Worm (Caenorhabditis elegans) whole organism, young adult: ENCODE measurements around the gene cfp-1.

ENCODE experiments used
- B0019.2 ChIP-seq: fragments of 200-800 bp; sonication (Bioruptor generic); conservative IDR thresholded peaks from 2 replicates; pipeline ENCODE4 v1.3.6; 2022; ENCODE audit warnings: missing genetic modification reagents, missing genetic modification characterization, missing compliant biosample characterization
- B0035.1 ChIP-seq: sonication (generic microtip); optimal IDR thresholded peaks from 2 replicates; lab custom pipeline; 2016; ENCODE audit warnings: missing genetic modification characterization, mild to moderate bottlenecking, missing compliant biosample characterization, missing genotype, missing genetic modification reagents
- C06A6.2 ChIP-seq: fragments of 200-800 bp; sonication (Bioruptor generic); conservative IDR thresholded peaks from 2 replicates; pipeline ENCODE4 v1.3.6; 2022; ENCODE audit warnings: missing genetic modification characterization, missing compliant biosample characterization
- D2030.7 ChIP-seq: fragments of 200-800 bp; sonication (Bioruptor generic); IDR thresholded peaks from 2 replicates; pipeline ENCODE4 v1.3.6; 2022; ENCODE audit warnings: missing genetic modification reagents, missing genetic modification characterization, missing compliant biosample characterization
- F49E8.2 ChIP-seq: sonication (generic microtip); optimal IDR thresholded peaks from 3 replicates; lab custom pipeline; 2017; ENCODE audit warnings: missing genetic modification characterization, mild to moderate bottlenecking, missing compliant biosample characterization, antibody characterized with exemption, moderate library complexity; ENCODE audit not compliant: insufficient read depth
- Y53G8AR.9 ChIP-seq: fragments of 200-800 bp; sonication (Bioruptor generic); conservative IDR thresholded peaks from 2 replicates; pipeline ENCODE4 v1.3.6; 2022; ENCODE audit warnings: missing genetic modification reagents, missing genetic modification characterization, missing compliant biosample characterization
- Y79H2A.3 ChIP-seq: fragments of 200-800 bp; sonication (Bioruptor generic); conservative IDR thresholded peaks from 2 replicates; pipeline ENCODE4 v1.3.6; 2022; ENCODE audit warnings: missing genetic modification reagents, missing genetic modification characterization, missing compliant biosample characterization
- ZK185.1 ChIP-seq: sonication (generic microtip); optimal IDR thresholded peaks from 2 replicates; lab custom pipeline; 2016; ENCODE audit warnings: mild to moderate bottlenecking, missing genetic modification characterization, missing compliant biosample characterization; ENCODE audit not compliant: poor library complexity, severe bottlenecking
- aptf-3 ChIP-seq: fragments of 200-800 bp; sonication (Bioruptor generic); IDR thresholded peaks from 2 replicates; pipeline ENCODE4 v1.3.6; 2022; ENCODE audit warnings: missing genetic modification characterization, missing compliant biosample characterization
- atf-7 ChIP-seq: sonication (generic microtip); optimal IDR thresholded peaks from 2 replicates; lab custom pipeline; 2017; ENCODE audit warnings: mild to moderate bottlenecking, missing genetic modification characterization, missing compliant biosample characterization
- attf-6 ChIP-seq: fragments of 200-800 bp; sonication (Bioruptor generic); IDR thresholded peaks from 2 replicates; pipeline ENCODE4 v1.3.6; 2022; ENCODE audit warnings: missing genetic modification reagents, missing genetic modification characterization, missing compliant biosample characterization
- ccch-3 ChIP-seq: fragments of 200-800 bp; sonication (Bioruptor generic); optimal IDR thresholded peaks from 2 replicates; lab custom pipeline; 2018; ENCODE audit warnings: mild to moderate bottlenecking, missing genetic modification characterization, missing compliant biosample characterization
- cebp-2 ChIP-seq: fragments of 200-800 bp; sonication (Bioruptor generic); IDR thresholded peaks from 2 replicates; pipeline ENCODE4 v1.3.6; 2022; ENCODE audit warnings: missing genetic modification characterization, missing compliant biosample characterization
- ceh-40 ChIP-seq: fragments of 200-800 bp; sonication (Bioruptor generic); IDR thresholded peaks from 2 replicates; pipeline ENCODE4 v1.3.6; 2022; ENCODE audit warnings: missing genetic modification characterization, missing compliant biosample characterization
- ceh-79 ChIP-seq: sonication (generic microtip); optimal IDR thresholded peaks from 2 replicates; lab custom pipeline; 2017; ENCODE audit warnings: mild to moderate bottlenecking, missing genetic modification characterization, missing compliant biosample characterization
- dpff-1 ChIP-seq: sonication (generic microtip); optimal IDR thresholded peaks from 2 replicates; lab custom pipeline; 2017; ENCODE audit warnings: mild to moderate bottlenecking, missing genetic modification characterization, missing compliant biosample characterization
- fkh-3 ChIP-seq: sonication (generic microtip); optimal IDR thresholded peaks from 2 replicates; lab custom pipeline; 2016; ENCODE audit warnings: mild to moderate bottlenecking, missing genetic modification characterization, missing compliant biosample characterization
- hlh-12 ChIP-seq: sonication (generic microtip); optimal IDR thresholded peaks from 2 replicates; lab custom pipeline; 2016; ENCODE audit warnings: missing genetic modification characterization, missing compliant biosample characterization
- hmg-20 ChIP-seq: fragments of 200-800 bp; sonication (Bioruptor generic); IDR thresholded peaks from 2 replicates; pipeline ENCODE4 v1.3.6; 2022; ENCODE audit warnings: missing genetic modification reagents, missing genetic modification characterization, missing compliant biosample characterization
- hrde-1 ChIP-seq: sonication (generic microtip); optimal IDR thresholded peaks from 2 replicates; lab custom pipeline; 2016; ENCODE audit warnings: missing genetic modification characterization, mild to moderate bottlenecking, missing compliant biosample characterization, moderate library complexity, missing genotype, missing genetic modification reagents, borderline replicate concordance
- lag-1 ChIP-seq: fragments of 200-800 bp; sonication (Bioruptor generic); IDR thresholded peaks from 2 replicates; pipeline ENCODE4 v1.3.6; 2022; ENCODE audit warnings: missing genetic modification reagents, missing genetic modification characterization, missing compliant biosample characterization
- let-526 ChIP-seq: fragments of 200-800 bp; sonication (Bioruptor generic); IDR thresholded peaks from 2 replicates; pipeline ENCODE4 v1.3.6; 2022; ENCODE audit warnings: missing genetic modification reagents, missing genetic modification characterization, missing compliant biosample characterization
- lin-26 ChIP-seq: fragments of 200-800 bp; sonication (Bioruptor generic); IDR thresholded peaks from 2 replicates; pipeline ENCODE4 v1.3.6; 2022; ENCODE audit warnings: missing genetic modification reagents, missing genetic modification characterization, missing compliant biosample characterization
- lin-54 ChIP-seq: fragments of 200-800 bp; sonication (Bioruptor generic); optimal IDR thresholded peaks from 2 replicates; lab custom pipeline; 2018; ENCODE audit warnings: mild to moderate bottlenecking, missing genetic modification characterization, missing compliant biosample characterization
- madf-3 ChIP-seq: fragments of 200-800 bp; sonication (Bioruptor generic); IDR thresholded peaks from 2 replicates; pipeline ENCODE4 v1.3.6; 2022; ENCODE audit warnings: missing genetic modification reagents, missing genetic modification characterization, missing compliant biosample characterization
- madf-6 ChIP-seq: fragments of 200-800 bp; sonication (Bioruptor generic); IDR thresholded peaks from 2 replicates; pipeline ENCODE4 v1.3.6; 2022; ENCODE audit warnings: missing genetic modification reagents, missing genetic modification characterization, missing compliant biosample characterization
- mel-28 ChIP-seq: sonication (generic microtip); optimal IDR thresholded peaks from 2 replicates; lab custom pipeline; 2016; ENCODE audit warnings: borderline replicate concordance, mild to moderate bottlenecking, missing genetic modification characterization, missing compliant biosample characterization
- mes-4 ChIP-seq: sonication (generic microtip); optimal IDR thresholded peaks from 2 replicates; lab custom pipeline; 2016; ENCODE audit warnings: missing genotype, missing genetic modification characterization, missing compliant biosample characterization
- nfya-1 ChIP-seq: sonication (generic microtip); optimal IDR thresholded peaks from 2 replicates; lab custom pipeline; 2017; ENCODE audit warnings: antibody characterized with exemption, missing compliant biosample characterization, missing genetic modification characterization, borderline replicate concordance; ENCODE audit not compliant: insufficient read depth
- nfya-2 ChIP-seq: fragments of 200-800 bp; sonication (Bioruptor generic); IDR thresholded peaks from 2 replicates; pipeline ENCODE4 v1.3.6; 2022; ENCODE audit warnings: missing genetic modification reagents, missing genetic modification characterization, missing compliant biosample characterization
- nhr-27 ChIP-seq: fragments of 200-800 bp; sonication (Bioruptor generic); optimal IDR thresholded peaks from 2 replicates; lab custom pipeline; 2018; ENCODE audit warnings: mild to moderate bottlenecking, missing genetic modification characterization, moderate library complexity, missing compliant biosample characterization
- nhr-90 ChIP-seq: sonication (generic microtip); optimal IDR thresholded peaks from 2 replicates; lab custom pipeline; 2016; ENCODE audit warnings: missing genotype, mild to moderate bottlenecking, missing genetic modification characterization, missing compliant biosample characterization
- pbrm-1 ChIP-seq: fragments of 200-800 bp; sonication (Bioruptor generic); IDR thresholded peaks from 2 replicates; pipeline ENCODE4 v1.3.6; 2022; ENCODE audit warnings: missing genetic modification reagents, missing genetic modification characterization, missing compliant biosample characterization
- pha-4 ChIP-seq: fragments of 150-350 bp; sonication (generic microtip); optimal IDR thresholded peaks from 2 replicates; lab custom pipeline; 2014; ENCODE audit warnings: missing biosample characterization, missing genetic modification reagents, missing genetic modification characterization
- rcor-1 ChIP-seq: fragments of 200-800 bp; sonication (Bioruptor generic); IDR thresholded peaks from 2 replicates; pipeline ENCODE4 v1.3.6; 2022; ENCODE audit warnings: missing genetic modification reagents, missing genetic modification characterization, missing compliant biosample characterization
- snpc-1.1 ChIP-seq: sonication (generic microtip); optimal IDR thresholded peaks from 2 replicates; lab custom pipeline; 2017; ENCODE audit warnings: missing genetic modification characterization, mild to moderate bottlenecking, missing compliant biosample characterization, antibody characterized with exemption, moderate library complexity, missing genotype, missing genetic modification reagents; ENCODE audit not compliant: insufficient read depth
- snpc-4 ChIP-seq, 5 experiments: fragments of 150-350 bp in 1 of 5; sonication (generic microtip) in 4 of 5; optimal IDR thresholded peaks; 2 replicates each; lab custom pipeline; 2014 to 2018; ENCODE audit warnings: missing genetic modification characterization in 5 of 5, missing biosample characterization in 3 of 5, antibody characterized with exemption in 2 of 5, mild to moderate bottlenecking in 2 of 5, missing compliant biosample characterization in 2 of 5, missing genotype in 2 of 5, moderate library complexity in 2 of 5, missing genetic modification reagents in 1 of 5
- somi-1 ChIP-seq: fragments of 200-800 bp; sonication (Bioruptor generic); optimal IDR thresholded peaks from 2 replicates; lab custom pipeline; 2018; ENCODE audit warnings: mild to moderate bottlenecking, missing genetic modification characterization, missing compliant biosample characterization
- tbp1 ChIP-seq: fragments of 200-800 bp; sonication (Bioruptor generic); optimal IDR thresholded peaks from 2 replicates; lab custom pipeline; 2018; ENCODE audit warnings: mild to moderate bottlenecking, missing genetic modification characterization, missing compliant biosample characterization
- tlf-1 ChIP-seq: fragments of 200-800 bp; sonication (Bioruptor generic); optimal IDR thresholded peaks from 2 replicates; lab custom pipeline; 2018; ENCODE audit warnings: mild to moderate bottlenecking, missing genetic modification characterization, missing compliant biosample characterization
- unc-62 ChIP-seq: fragments of 150-350 bp; optimal IDR thresholded peaks from 2 replicates; lab custom pipeline; 2014; ENCODE audit warnings: missing biosample characterization, missing genetic modification reagents, missing genetic modification characterization
- xnd-1 ChIP-seq: sonication (generic microtip); optimal IDR thresholded peaks from 2 replicates; lab custom pipeline; 2016; ENCODE audit warnings: missing genotype, missing genetic modification reagents, missing genetic modification characterization, missing compliant biosample characterization
- zfh-2 ChIP-seq: fragments of 200-800 bp; sonication (Bioruptor generic); conservative IDR thresholded peaks from 2 replicates; pipeline ENCODE4 v1.3.6; 2022; ENCODE audit warnings: missing genetic modification reagents, missing genetic modification characterization, missing compliant biosample characterization
- ztf-22 ChIP-seq: fragments of 200-800 bp; sonication (Bioruptor generic); optimal IDR thresholded peaks from 2 replicates; lab custom pipeline; 2018; ENCODE audit warnings: mild to moderate bottlenecking, missing genetic modification characterization, moderate library complexity, missing compliant biosample characterization
- ztf-26 ChIP-seq: sonication (generic microtip); optimal IDR thresholded peaks from 2 replicates; lab custom pipeline; 2017; ENCODE audit warnings: missing genetic modification characterization, missing compliant biosample characterization
- ztf-28 ChIP-seq: fragments of 200-800 bp; sonication (Bioruptor generic); IDR thresholded peaks from 2 replicates; pipeline ENCODE4 v1.3.6; 2022; ENCODE audit warnings: missing genetic modification reagents, missing genetic modification characterization, missing compliant biosample characterization

Gene cfp-1

DNA sequence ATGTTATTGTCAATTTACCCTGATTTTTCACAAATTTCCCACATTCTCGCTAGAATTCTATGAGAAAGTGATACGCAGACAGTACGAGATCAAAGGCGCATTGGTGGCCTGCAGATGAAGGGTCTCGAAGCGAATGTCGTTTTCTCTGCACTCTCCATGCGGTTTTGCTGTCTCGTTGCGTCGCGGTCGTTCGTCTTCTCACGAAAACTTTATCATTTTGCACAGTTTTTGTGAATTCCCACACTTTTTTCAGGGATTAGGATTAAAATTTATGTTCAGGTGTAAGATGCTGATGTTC, 6.3 kb upstream of the cfp-1 start (continued):
- no peak for TF ChIP-seq atf-7 (tag; lab: Kevin White, UChicago)
- TF ChIP-seq snpc-4 (GFP tag; optimal IDR thresholded peaks at IDR 0.05; lab: Kevin White, UChicago) = peak; percentile 89
- TF ChIP-seq snpc-4 (tag; optimal IDR thresholded peaks at IDR 0.05; lab: Kevin White, UChicago) = peak; percentile 74 to 95 (median 92)
- no peak for TF ChIP-seq ceh-79 (tag; lab: Kevin White, UChicago)
- TF ChIP-seq nhr-27 = peak; percentile 12
- TF ChIP-seq unc-62 = no peak
- 0 out of 2 replicates have a peak, but pooled peaks have one; percentile 47 for TF ChIP-seq ztf-28
- TF ChIP-seq tbp1 (GFP tag; lab: Kevin White, UChicago) = peak; percentile 75
- peak; percentile 60 for TF ChIP-seq B0019.2
- peak; percentile 53 for TF ChIP-seq xnd-1
- TF ChIP-seq fkh-3 (tag; lab: Kevin White, UChicago) = no peak
- peak; percentile 65 for TF ChIP-seq somi-1
- TF ChIP-seq, all 124 proteins: peak for 54

DNA sequence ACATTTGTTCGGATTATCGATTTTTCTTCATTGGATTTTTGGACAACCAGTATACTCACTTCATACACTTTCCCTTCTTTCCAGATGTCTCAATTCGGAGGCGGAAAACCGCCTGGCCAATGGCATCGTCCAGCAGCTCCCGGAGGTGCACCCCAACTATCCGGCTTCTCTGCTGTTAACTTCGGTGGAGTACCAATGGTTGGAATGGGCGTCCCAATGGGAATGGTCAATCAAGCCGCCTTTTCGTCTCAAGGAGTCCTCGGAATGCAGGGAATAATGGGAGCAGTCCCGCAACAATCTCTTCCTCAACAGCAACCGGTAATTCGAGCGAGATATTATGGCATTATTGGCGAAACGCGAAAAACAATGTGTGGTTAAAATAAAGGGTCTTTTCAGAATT, 5.8 kb upstream of the cfp-1 start, which contains the start of gene ccar-1:
ccar-1 (plus strand) TSS at position 83 of the 400 bp plus-strand sequence.
- TF ChIP-seq madf-6 (GFP tag; lab: Robert Waterston, UW) (no peak), nfya-1 (tag; lab: Kevin White, UChicago) (no peak), madf-3 (GFP tag; lab: Robert Waterston, UW) (0 out of 2 replicates have a peak, but pooled peaks have one; percentile 3), unc-62 (no peak), F49E8.2 (no peak), Y53G8AR.9 (GFP tag; lab: Robert Waterston, UW) (no peak), attf-6 (GFP tag; lab: Robert Waterston, UW) (peak; percentile 81), dpff-1 (no peak), mes-4 (tag; lab: Kevin White, UChicago) (no peak), Y79H2A.3 (GFP tag; lab: Robert Waterston, UW) (no peak), nhr-90 (tag; lab: Kevin White, UChicago) (no peak), ZK185.1 (tag; lab: Kevin White, UChicago) (no peak), cebp-2 (GFP tag; lab: Robert Waterston, UW) (0 out of 2 replicates have a peak, but pooled peaks have one; percentile 48), pbrm-1 (GFP tag; lab: Robert Waterston, UW) (peak; percentile 19; the same call in 1 of the 2 replicates), ceh-40 (GFP tag; lab: Robert Waterston, UW) (no peak), ccch-3 (GFP tag; lab: Kevin White, UChicago) (no peak), lin-54 (GFP tag; lab: Kevin White, UChicago) (no peak), snpc-1.1 (tag; lab: Kevin White, UChicago) (no peak), zfh-2 (GFP tag; lab: Robert Waterston, UW) (0 out of 2 replicates have a peak, but pooled peaks have one; percentile 7), let-526 (GFP tag; lab: Robert Waterston, UW) (no peak), tlf-1 (GFP tag; lab: Kevin White, UChicago) (no peak), B0035.1 (no peak), C06A6.2 (GFP tag; lab: Robert Waterston, UW) (no peak), D2030.7 (GFP tag; lab: Robert Waterston, UW) (no peak), hmg-20 (GFP tag; lab: Robert Waterston, UW) (no peak), hlh-12 (tag; lab: Kevin White, UChicago) (no peak), rcor-1 (0 out of 2 replicates have a peak, but pooled peaks have one; percentile 5), fkh-3 (tag; lab: Kevin White, UChicago) (no peak), lag-1 (GFP tag; lab: Robert Waterston, UW) (no peak), nhr-27 (no peak), ztf-26 (tag; lab: Kevin White, UChicago) (no peak), hrde-1 (tag; lab: Kevin White, UChicago) (no peak), aptf-3 (GFP tag; lab: Robert Waterston, UW) (no peak), nfya-2 (GFP tag; lab: Robert Waterston, UW) (no peak), pha-4 (tag; lab: Kevin White, UChicago) (no peak), ztf-28 (peak; percentile 38; the same call in 1 of the 2 replicates), somi-1 (no peak), mel-28 (tag; lab: Kevin White, UChicago) (no peak), ztf-22 (GFP tag; lab: Kevin White, UChicago) (no peak), lin-26 (GFP tag; lab: Robert Waterston, UW) (peak; percentile 46; the same call in 1 of the 2 replicates)
